Worm (Caenorhabditis elegans): ENCODE data around the gene C17G10.6.

- TF ChIP-seq blmp-1 (tag; optimal IDR thresholded peaks at IDR 0.05), result no peak
- TF ChIP-seq lin-13 (tag; optimal IDR thresholded peaks at IDR 0.05), result no peak
- no peak for TF ChIP-seq lsy-2 (tag; optimal IDR thresholded peaks at IDR 0.05)
- no peak for TF ChIP-seq pha-4 (tag; optimal IDR thresholded peaks at IDR 0.05)
- TF ChIP-seq nhr-12 (tag; optimal IDR thresholded peaks at IDR 0.05), result no peak
- TF ChIP-seq snpc-4 (tag; optimal IDR thresholded peaks at IDR 0.05), result no peak
- TF ChIP-seq nhr-28 (tag; optimal IDR thresholded peaks at IDR 0.05), result no peak
- no peak for TF ChIP-seq nhr-237 (tag; optimal IDR thresholded peaks at IDR 0.05)
- no peak for TF ChIP-seq ztf-11 (tag; optimal IDR thresholded peaks at IDR 0.05)
- no peak for TF ChIP-seq unc-62 (GFP tag; optimal IDR thresholded peaks at IDR 0.05)
- TF ChIP-seq ces-1 (GFP tag; optimal IDR thresholded peaks at IDR 0.05), result no peak
- TF ChIP-seq zip-8 (tag; optimal IDR thresholded peaks at IDR 0.05), result no peak
- TF ChIP-seq tbx-8 (GFP tag; optimal IDR thresholded peaks at IDR 0.05), result no peak
Measured at ce11 chrII:5577060-5577459, 26.0 kb downstream of the C17G10.6 start.

Measured in whole organism, mixed stage, embryonic.